Fruit fly (Drosophila melanogaster) whole organism, adult: ENCODE results near the gene CG11656.

Source experiments
- CG11617 ChIP-seq: fragments of 200-800 bp; sonication (Bioruptor generic); optimal IDR thresholded peaks from 2 replicates; lab custom pipeline; 2017; ENCODE audit warnings: mild to moderate bottlenecking, missing biosample characterization, missing genetic modification reagents, missing genetic modification characterization
- CG12768 ChIP-seq: fragments of 200-800 bp; sonication (Bioruptor generic); optimal IDR thresholded peaks from 2 replicates; lab custom pipeline; 2017; ENCODE audit warnings: missing biosample characterization, missing genetic modification characterization, mild to moderate bottlenecking, moderate library complexity, missing genetic modification reagents
- CG14711 ChIP-seq: fragments of 200-800 bp; sonication (Bioruptor generic); optimal IDR thresholded peaks from 2 replicates; lab custom pipeline; 2018; ENCODE audit warnings: missing biosample characterization, mild to moderate bottlenecking, missing genetic modification characterization, moderate library complexity
- CG1620 ChIP-seq: fragments of 200-800 bp; sonication (Bioruptor generic); optimal IDR thresholded peaks from 2 replicates; lab custom pipeline; 2016; ENCODE audit warnings: missing biosample characterization, missing genetic modification characterization
- CG33017 ChIP-seq: fragments of 200-800 bp; sonication (Bioruptor generic); optimal IDR thresholded peaks from 2 replicates; lab custom pipeline; 2018; ENCODE audit warnings: missing biosample characterization, mild to moderate bottlenecking, missing genetic modification characterization, moderate library complexity
- CG5204 ChIP-seq: fragments of 200-800 bp; sonication (Bioruptor generic); optimal IDR thresholded peaks from 2 replicates; lab custom pipeline; 2016; ENCODE audit warnings: missing biosample characterization, missing genetic modification characterization
- CG7045 ChIP-seq: fragments of 200-800 bp; sonication (Bioruptor generic); optimal IDR thresholded peaks from 2 replicates; lab custom pipeline; 2017; ENCODE audit warnings: missing biosample characterization, mild to moderate bottlenecking, missing genetic modification characterization
- CG7101 ChIP-seq: fragments of 200-800 bp; sonication (Bioruptor generic); optimal IDR thresholded peaks from 2 replicates; lab custom pipeline; 2018; ENCODE audit warnings: missing biosample characterization, mild to moderate bottlenecking, missing genetic modification characterization, moderate library complexity
- Clk ChIP-seq: fragments of 200-800 bp; sonication (Bioruptor generic); optimal IDR thresholded peaks from 2 replicates; lab custom pipeline; 2017; ENCODE audit warnings: missing biosample characterization, missing genetic modification characterization
- Crg-1 ChIP-seq: fragments of 200-800 bp; sonication (Bioruptor generic); optimal IDR thresholded peaks from 2 replicates; lab custom pipeline; 2016; ENCODE audit warnings: missing biosample characterization, missing genetic modification characterization
- Hr96 ChIP-seq: fragments of 200-800 bp; sonication (Bioruptor generic); optimal IDR thresholded peaks from 2 replicates; lab custom pipeline; 2016; ENCODE audit warnings: missing biosample characterization, missing genetic modification characterization
- Mnt ChIP-seq: fragments of 200-800 bp; sonication (Bioruptor generic); optimal IDR thresholded peaks from 2 replicates; lab custom pipeline; 2016; ENCODE audit warnings: missing biosample characterization, mild to moderate bottlenecking, missing genetic modification characterization
- bab1 ChIP-seq: fragments of 200-800 bp; sonication (Bioruptor generic); optimal IDR thresholded peaks from 3 replicates; lab custom pipeline; 2019; ENCODE audit warnings: missing biosample characterization, mild to moderate bottlenecking, missing genetic modification characterization, moderate library complexity
- cic ChIP-seq: fragments of 200-800 bp; sonication (Bioruptor generic); optimal IDR thresholded peaks from 2 replicates; lab custom pipeline; 2017; ENCODE audit warnings: missing biosample characterization, mild to moderate bottlenecking, missing genetic modification characterization, moderate library complexity
- cnc ChIP-seq, 2 experiments: fragments of >200 bp; optimal IDR thresholded peaks; 2 replicates each; lab custom pipeline; 2017
- kay ChIP-seq: fragments of 200-800 bp; sonication (Bioruptor generic); peaks from one replicate; lab custom pipeline; 2016; ENCODE audit warnings: missing biosample characterization, missing genetic modification characterization, borderline replicate concordance
- ovo ChIP-seq: fragments of 200-800 bp; sonication (Bioruptor generic); optimal IDR thresholded peaks from 2 replicates; lab custom pipeline; 2016; ENCODE audit warnings: missing biosample characterization, missing genetic modification characterization
- pad ChIP-seq: fragments of 200-800 bp; sonication (Bioruptor generic); optimal IDR thresholded peaks from 3 replicates; lab custom pipeline; 2017; ENCODE audit warnings: missing biosample characterization, missing genetic modification characterization, mild to moderate bottlenecking, moderate library complexity, missing genetic modification reagents
- tj ChIP-seq: fragments of 200-800 bp; sonication (Bioruptor generic); optimal IDR thresholded peaks from 3 replicates; lab custom pipeline; 2017; ENCODE audit warnings: missing biosample characterization, mild to moderate bottlenecking, missing genetic modification characterization, moderate library complexity
- toe ChIP-seq: fragments of 200-800 bp; sonication (Bioruptor generic); optimal IDR thresholded peaks from 2 replicates; lab custom pipeline; 2016; ENCODE audit warnings: missing biosample characterization, missing genetic modification characterization

The CG11656 gene

dm6 chr3R:13010905-13011620 is 1.4 kb downstream of the CG11656 start, which contains the start of gene CG8031:
CG8031 (minus strand) TSS chr3R:13011310.
- TF ChIP-seq CG7101 (tag; lab: Kevin White, UChicago) (peak; percentile 53), bab1 (peak; percentile 21), toe (no peak), Mnt (GFP tag; lab: Kevin White, UChicago) (peak; percentile 51)

DNA sequence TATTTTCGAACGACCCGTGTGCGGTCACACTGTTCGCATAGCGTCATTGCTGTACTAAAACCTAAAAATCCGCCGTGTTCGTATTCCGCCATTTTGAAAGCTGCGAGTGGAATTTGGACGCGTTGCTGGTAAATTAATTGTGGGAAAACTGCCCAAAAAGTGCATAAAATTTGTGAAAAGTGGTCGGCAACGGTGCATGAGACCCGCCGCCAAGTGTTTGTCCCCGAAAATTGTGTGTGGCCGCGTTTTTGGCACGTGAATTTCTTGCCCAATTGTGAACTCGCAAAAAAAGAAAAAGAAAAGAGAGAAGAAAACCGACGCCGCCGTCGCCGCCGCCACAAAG is 1.9 kb downstream of the CG11656 start, which contains the start of gene CtBP:
Gene CtBP (plus strand): TSS at position 29 of the 343 bp plus-strand sequence.
- TF ChIP-seq tj (GFP tag; lab: Kevin White, UChicago) (no peak), ovo (no peak), Mnt (GFP tag; lab: Kevin White, UChicago) (no peak), kay (GFP tag; lab: Kevin White, UChicago) (no peak), CG14711 (tag; lab: Kevin White, UChicago) (no peak), Hr96 (GFP tag; lab: Kevin White, UChicago) (no peak), CG11617 (GFP tag; lab: Kevin White, UChicago) (no peak), cnc (optimal IDR thresholded peaks at IDR 0.05; lab: Kevin White, UChicago) (no peak), pad (GFP tag; lab: Kevin White, UChicago) (no peak), CG7045 (GFP tag; lab: Kevin White, UChicago) (no peak), CG33017 (tag; lab: Kevin White, UChicago) (no peak), CG1620 (GFP tag; lab: Kevin White, UChicago) (no peak), CG7101 (tag; lab: Kevin White, UChicago) (no peak), Crg-1 (GFP tag; lab: Kevin White, UChicago) (no peak), cic (GFP tag; lab: Kevin White, UChicago) (no peak), bab1 (no peak)

dm6 chr3R:13012351-13012750 is 2.7 kb downstream of the CG11656 start:
- TF ChIP-seq bab1 (peak; percentile 6), kay (GFP tag; lab: Kevin White, UChicago) (no peak), CG7045 (GFP tag; lab: Kevin White, UChicago) (peak; percentile 34), Hr96 (GFP tag; lab: Kevin White, UChicago) (peak; percentile 72), ovo (peak; percentile 48), CG14711 (tag; lab: Kevin White, UChicago) (peak; percentile 63), Mnt (GFP tag; lab: Kevin White, UChicago) (peak; percentile 84), cic (GFP tag; lab: Kevin White, UChicago) (peak; percentile 83), cnc (optimal IDR thresholded peaks at IDR 0.05; lab: Kevin White, UChicago) (peak; percentile 91 to 95), CG33017 (tag; lab: Kevin White, UChicago) (peak; percentile 42), tj (GFP tag; lab: Kevin White, UChicago) (peak; percentile 80), Crg-1 (GFP tag; lab: Kevin White, UChicago) (peak; percentile 63), CG1620 (GFP tag; lab: Kevin White, UChicago) (peak; percentile 71), CG5204 (no peak), CG11617 (GFP tag; lab: Kevin White, UChicago) (peak; percentile 65), pad (GFP tag; lab: Kevin White, UChicago) (peak; percentile 87), toe (peak; percentile 37), CG12768 (GFP tag; lab: Kevin White, UChicago) (peak; percentile 80), Clk (peak; percentile 30), CG7101 (tag; lab: Kevin White, UChicago) (peak; percentile 62)

DNA sequence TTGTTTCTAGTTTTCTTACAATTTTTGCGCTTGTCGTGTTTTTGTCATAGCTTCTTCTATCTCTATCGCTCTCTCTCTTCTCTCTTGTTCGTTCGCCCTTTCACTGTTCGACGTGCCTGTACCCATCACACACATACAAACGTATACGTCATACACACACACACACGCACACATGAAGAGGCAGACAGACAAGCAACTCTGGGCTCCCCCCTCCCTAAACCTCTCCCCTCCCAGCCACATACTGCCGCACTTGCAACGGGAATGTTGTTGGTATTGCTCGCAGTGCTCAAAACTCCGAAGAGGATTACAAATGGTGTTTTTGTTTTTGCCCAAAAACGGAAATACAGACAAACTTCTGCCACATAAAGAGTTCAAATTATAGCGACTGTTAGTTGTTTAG is 3.3 kb downstream of the CG11656 start:
- TF ChIP-seq toe: no peak
- TF ChIP-seq pad (GFP tag; lab: Kevin White, UChicago): peak; percentile 43
- no peak for TF ChIP-seq CG14711 (tag; lab: Kevin White, UChicago)

- TF ChIP-seq CG7045 (GFP tag; lab: Kevin White, UChicago): no peak
- TF ChIP-seq CG14711 (tag; lab: Kevin White, UChicago): peak; percentile 23
- peak; percentile 96 for TF ChIP-seq tj (GFP tag; lab: Kevin White, UChicago)
- TF ChIP-seq pad (GFP tag; lab: Kevin White, UChicago): no peak
- TF ChIP-seq cic (GFP tag; lab: Kevin White, UChicago): no peak
- TF ChIP-seq CG7101 (tag; lab: Kevin White, UChicago): no peak
- peak; percentile 89 for TF ChIP-seq kay (GFP tag; lab: Kevin White, UChicago)
- no peak for TF ChIP-seq Clk
- no peak for TF ChIP-seq cnc (optimal IDR thresholded peaks at IDR 0.05; lab: Kevin White, UChicago)
These were observed 4.6 kb downstream of the CG11656 start for dm6 chr3R:13014168-13014881.

DNA sequence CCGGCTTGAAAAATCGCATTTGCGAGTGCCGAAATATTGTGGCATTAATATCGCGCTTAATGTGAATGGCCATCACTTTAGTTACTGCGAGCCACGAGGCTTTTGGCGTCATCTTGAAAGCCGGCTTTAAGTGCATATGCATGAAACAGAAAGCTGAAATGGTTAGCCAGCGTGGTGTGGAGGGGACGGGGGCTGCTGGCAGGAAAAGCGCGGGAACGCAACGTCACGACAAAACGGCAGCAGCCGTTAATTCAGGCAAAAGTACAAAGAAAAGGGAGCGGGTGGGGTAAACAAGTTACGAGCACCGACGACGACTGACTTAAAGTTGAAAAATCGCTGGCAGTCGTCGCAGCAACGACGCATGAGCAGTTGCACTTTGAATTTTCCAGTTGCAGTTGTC is 5.7 kb downstream of the CG11656 start:
- TF ChIP-seq CG5204: no peak
- TF ChIP-seq Mnt (GFP tag; lab: Kevin White, UChicago): no peak
- TF ChIP-seq bab1: no peak
- TF ChIP-seq CG33017 (tag; lab: Kevin White, UChicago): no peak
- TF ChIP-seq CG1620 (GFP tag; lab: Kevin White, UChicago): no peak
- TF ChIP-seq ovo: no peak
- TF ChIP-seq CG14711 (tag; lab: Kevin White, UChicago): no peak
- no peak for TF ChIP-seq pad (GFP tag; lab: Kevin White, UChicago)
- no peak for TF ChIP-seq cic (GFP tag; lab: Kevin White, UChicago)
- TF ChIP-seq tj (GFP tag; lab: Kevin White, UChicago): no peak
- no peak for TF ChIP-seq CG11617 (GFP tag; lab: Kevin White, UChicago)
- no peak for TF ChIP-seq Hr96 (GFP tag; lab: Kevin White, UChicago)
- TF ChIP-seq Clk: no peak
- TF ChIP-seq CG7101 (tag; lab: Kevin White, UChicago): no peak
- TF ChIP-seq CG12768 (GFP tag; lab: Kevin White, UChicago): no peak
- no peak for TF ChIP-seq Crg-1 (GFP tag; lab: Kevin White, UChicago)
